Worm (Caenorhabditis elegans): ENCODE results near the gene slc-17.8.

slc-17.8 gene

ce11 chrV:8500348-8500747 is 45.0 kb downstream of the slc-17.8 start (continued):
- TF ChIP-seq lsy-2 (tag; optimal IDR thresholded peaks at IDR 0.05) (peak; percentile 38), mab-5 (tag; optimal IDR thresholded peaks at IDR 0.05) (peak; percentile 62), ces-1 (GFP tag; optimal IDR thresholded peaks at IDR 0.05) (peak; percentile 73), ceh-43 (GFP tag; optimal IDR thresholded peaks at IDR 0.05) (peak; percentile 98), ztf-11 (tag; optimal IDR thresholded peaks at IDR 0.05) (peak; percentile 88), drap-1 (GFP tag; optimal IDR thresholded peaks at IDR 0.05) (peak; percentile 99), tbx-8 (GFP tag; optimal IDR thresholded peaks at IDR 0.05) (peak; percentile 98), hlh-1 (tag; optimal IDR thresholded peaks at IDR 0.05) (peak; percentile 86)

DNA sequence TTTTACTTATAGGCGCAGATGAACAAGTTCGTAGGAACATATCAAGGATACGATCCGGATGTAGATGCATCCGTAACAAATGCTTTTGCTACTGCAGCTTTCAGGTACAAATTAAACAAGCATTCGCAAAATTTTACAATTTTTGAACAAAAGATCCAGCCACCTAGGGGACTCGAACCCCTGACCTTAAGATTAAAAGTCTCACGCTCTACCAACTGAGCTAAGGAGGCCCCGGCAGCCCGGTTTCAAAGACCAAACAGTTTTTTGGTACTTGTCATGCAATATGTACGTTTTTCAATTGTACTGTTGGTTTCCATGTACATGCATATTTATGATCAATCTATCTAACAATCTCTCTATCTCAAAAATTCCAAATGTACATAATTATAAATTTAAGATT is 46.0 kb downstream of the slc-17.8 start:
- TF ChIP-seq drap-1 (GFP tag; optimal IDR thresholded peaks at IDR 0.05) = no peak
- TF ChIP-seq hlh-1 (tag; optimal IDR thresholded peaks at IDR 0.05) = no peak
- TF ChIP-seq mls-2 (tag; optimal IDR thresholded peaks at IDR 0.05) = no peak
- TF ChIP-seq ham-2 (GFP tag; optimal IDR thresholded peaks at IDR 0.05) = no peak

DNA sequence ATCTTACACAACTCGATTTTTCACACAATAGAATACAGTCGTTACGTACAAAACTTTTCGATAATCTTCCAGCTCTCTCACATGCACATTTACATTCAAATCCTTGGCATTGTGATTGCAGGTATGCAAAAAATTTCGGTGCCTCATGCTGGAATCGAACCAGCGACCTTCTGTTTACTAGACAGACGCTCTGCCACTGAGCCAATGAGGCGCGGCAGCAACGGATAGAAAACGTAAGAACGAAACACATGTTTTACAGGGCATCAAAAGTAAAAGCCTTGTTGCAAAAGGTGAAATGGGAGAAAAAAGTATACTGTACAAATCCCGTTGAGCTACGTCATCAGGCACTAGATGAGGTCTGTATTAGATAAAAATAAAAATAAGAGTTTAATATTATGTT is 49.4 kb downstream of the slc-17.8 start:
- TF ChIP-seq ces-1 (GFP tag; optimal IDR thresholded peaks at IDR 0.05) (no peak), elt-1 (tag; optimal IDR thresholded peaks at IDR 0.05; ENCODE audit: borderline replicate concordance, insufficient read depth) (no peak), unc-39 (tag; optimal IDR thresholded peaks at IDR 0.05) (no peak), nhr-28 (tag; optimal IDR thresholded peaks at IDR 0.05) (no peak), ceh-83 (GFP tag; optimal IDR thresholded peaks at IDR 0.05) (no peak), ceh-43 (GFP tag; optimal IDR thresholded peaks at IDR 0.05) (no peak), ztf-11 (tag; optimal IDR thresholded peaks at IDR 0.05) (no peak), nhr-12 (tag; optimal IDR thresholded peaks at IDR 0.05) (no peak), cnd-1 (tag; optimal IDR thresholded peaks at IDR 0.05) (no peak), tbx-8 (GFP tag; optimal IDR thresholded peaks at IDR 0.05) (no peak), lsy-2 (tag; optimal IDR thresholded peaks at IDR 0.05) (no peak), snpc-4 (tag; optimal IDR thresholded peaks at IDR 0.05) (no peak), pha-4 (tag; optimal IDR thresholded peaks at IDR 0.05) (no peak), nhr-76 (tag; optimal IDR thresholded peaks at IDR 0.05) (no peak), mep-1 (tag; optimal IDR thresholded peaks at IDR 0.05) (no peak), drap-1 (GFP tag; optimal IDR thresholded peaks at IDR 0.05) (no peak)

- TF ChIP-seq ceh-39 (tag; optimal IDR thresholded peaks at IDR 0.05) = no peak
- no peak for TF ChIP-seq unc-39 (tag; optimal IDR thresholded peaks at IDR 0.05)
- no peak for TF ChIP-seq lsy-2 (tag; optimal IDR thresholded peaks at IDR 0.05)
Observed at ce11 chrV:8495106-8495505, 50.3 kb downstream of the slc-17.8 start.

- TF ChIP-seq cnd-1 (tag; optimal IDR thresholded peaks at IDR 0.05) (no peak), elt-1 (tag; optimal IDR thresholded peaks at IDR 0.05; ENCODE audit: borderline replicate concordance, insufficient read depth) (no peak), bed-3 (GFP tag; optimal IDR thresholded peaks at IDR 0.05) (no peak), blmp-1 (tag; optimal IDR thresholded peaks at IDR 0.05) (no peak)
Observed at ce11 chrV:8494260-8494939, 51.0 kb downstream of the slc-17.8 start, which contains the start of gene pxn-1. TSS of gene pxn-1 (plus strand) at chrV:8494889.
